Fruit fly (Drosophila melanogaster) whole organism, adult: ENCODE data around the gene eIF4E1.
A peak's percentile ranks its signal among the peaks of the same experiment; 100 is the strongest.

Source experiments
- CG11617 ChIP-seq: fragments of 200-800 bp; sonication (Bioruptor generic); optimal IDR thresholded peaks from 2 replicates; lab custom pipeline; 2017; ENCODE audit warnings: mild to moderate bottlenecking, missing biosample characterization, missing genetic modification reagents, missing genetic modification characterization
- CG12768 ChIP-seq: fragments of 200-800 bp; sonication (Bioruptor generic); optimal IDR thresholded peaks from 2 replicates; lab custom pipeline; 2017; ENCODE audit warnings: missing biosample characterization, missing genetic modification characterization, mild to moderate bottlenecking, moderate library complexity, missing genetic modification reagents
- CG14711 ChIP-seq: fragments of 200-800 bp; sonication (Bioruptor generic); optimal IDR thresholded peaks from 2 replicates; lab custom pipeline; 2018; ENCODE audit warnings: missing biosample characterization, mild to moderate bottlenecking, missing genetic modification characterization, moderate library complexity
- CG1620 ChIP-seq: fragments of 200-800 bp; sonication (Bioruptor generic); optimal IDR thresholded peaks from 2 replicates; lab custom pipeline; 2016; ENCODE audit warnings: missing biosample characterization, missing genetic modification characterization
- CG33017 ChIP-seq: fragments of 200-800 bp; sonication (Bioruptor generic); optimal IDR thresholded peaks from 2 replicates; lab custom pipeline; 2018; ENCODE audit warnings: missing biosample characterization, mild to moderate bottlenecking, missing genetic modification characterization, moderate library complexity
- CG5204 ChIP-seq: fragments of 200-800 bp; sonication (Bioruptor generic); optimal IDR thresholded peaks from 2 replicates; lab custom pipeline; 2016; ENCODE audit warnings: missing biosample characterization, missing genetic modification characterization
- CG7045 ChIP-seq: fragments of 200-800 bp; sonication (Bioruptor generic); optimal IDR thresholded peaks from 2 replicates; lab custom pipeline; 2017; ENCODE audit warnings: missing biosample characterization, mild to moderate bottlenecking, missing genetic modification characterization
- CG7101 ChIP-seq: fragments of 200-800 bp; sonication (Bioruptor generic); optimal IDR thresholded peaks from 2 replicates; lab custom pipeline; 2018; ENCODE audit warnings: missing biosample characterization, mild to moderate bottlenecking, missing genetic modification characterization, moderate library complexity
- Clk ChIP-seq: fragments of 200-800 bp; sonication (Bioruptor generic); optimal IDR thresholded peaks from 2 replicates; lab custom pipeline; 2017; ENCODE audit warnings: missing biosample characterization, missing genetic modification characterization
- Crg-1 ChIP-seq: fragments of 200-800 bp; sonication (Bioruptor generic); optimal IDR thresholded peaks from 2 replicates; lab custom pipeline; 2016; ENCODE audit warnings: missing biosample characterization, missing genetic modification characterization
- Hr96 ChIP-seq: fragments of 200-800 bp; sonication (Bioruptor generic); optimal IDR thresholded peaks from 2 replicates; lab custom pipeline; 2016; ENCODE audit warnings: missing biosample characterization, missing genetic modification characterization
- Mnt ChIP-seq: fragments of 200-800 bp; sonication (Bioruptor generic); optimal IDR thresholded peaks from 2 replicates; lab custom pipeline; 2016; ENCODE audit warnings: missing biosample characterization, mild to moderate bottlenecking, missing genetic modification characterization
- bab1 ChIP-seq: fragments of 200-800 bp; sonication (Bioruptor generic); optimal IDR thresholded peaks from 3 replicates; lab custom pipeline; 2019; ENCODE audit warnings: missing biosample characterization, mild to moderate bottlenecking, missing genetic modification characterization, moderate library complexity
- cic ChIP-seq: fragments of 200-800 bp; sonication (Bioruptor generic); optimal IDR thresholded peaks from 2 replicates; lab custom pipeline; 2017; ENCODE audit warnings: missing biosample characterization, mild to moderate bottlenecking, missing genetic modification characterization, moderate library complexity
- cnc ChIP-seq, 2 experiments: fragments of >200 bp; optimal IDR thresholded peaks; 2 replicates each; lab custom pipeline; 2017
- kay ChIP-seq: fragments of 200-800 bp; sonication (Bioruptor generic); peaks from one replicate; lab custom pipeline; 2016; ENCODE audit warnings: missing biosample characterization, missing genetic modification characterization, borderline replicate concordance
- ovo ChIP-seq: fragments of 200-800 bp; sonication (Bioruptor generic); optimal IDR thresholded peaks from 2 replicates; lab custom pipeline; 2016; ENCODE audit warnings: missing biosample characterization, missing genetic modification characterization
- pad ChIP-seq: fragments of 200-800 bp; sonication (Bioruptor generic); optimal IDR thresholded peaks from 3 replicates; lab custom pipeline; 2017; ENCODE audit warnings: missing biosample characterization, missing genetic modification characterization, mild to moderate bottlenecking, moderate library complexity, missing genetic modification reagents
- tj ChIP-seq: fragments of 200-800 bp; sonication (Bioruptor generic); optimal IDR thresholded peaks from 3 replicates; lab custom pipeline; 2017; ENCODE audit warnings: missing biosample characterization, mild to moderate bottlenecking, missing genetic modification characterization, moderate library complexity
- toe ChIP-seq: fragments of 200-800 bp; sonication (Bioruptor generic); optimal IDR thresholded peaks from 2 replicates; lab custom pipeline; 2016; ENCODE audit warnings: missing biosample characterization, missing genetic modification characterization

The eIF4E1 gene

DNA sequence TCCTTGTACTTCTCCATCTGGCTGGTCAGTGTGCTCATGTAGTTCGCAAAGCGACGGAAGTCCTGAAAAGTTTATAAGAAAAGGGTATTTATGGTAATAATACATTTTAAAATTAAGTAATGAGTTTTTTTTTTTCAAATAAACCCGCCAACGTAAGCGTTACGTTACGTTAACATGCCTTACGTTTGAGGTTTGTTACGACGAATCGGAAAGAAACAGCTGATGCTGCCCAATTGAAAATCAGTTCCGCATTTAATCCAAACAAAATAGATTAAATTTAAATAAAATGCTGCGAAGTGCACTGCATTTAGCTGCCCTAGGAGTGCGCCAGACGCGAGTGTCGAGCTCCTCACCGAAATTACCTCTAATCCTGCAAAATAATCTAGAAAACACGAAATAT lies 38.1 kb downstream of the eIF4E1 start, which contains the start of gene mRRF1:
TSS of gene mRRF1 (plus strand) at position 220 of the 400 bp plus-strand sequence.
- TF ChIP-seq Mnt (GFP tag; lab: Kevin White, UChicago) = no peak
- TF ChIP-seq CG7045 (GFP tag; lab: Kevin White, UChicago) = no peak
- no peak for TF ChIP-seq CG7101 (tag; lab: Kevin White, UChicago)
- no peak for TF ChIP-seq Crg-1 (GFP tag; lab: Kevin White, UChicago)
- no peak for TF ChIP-seq CG12768 (GFP tag; lab: Kevin White, UChicago)
- TF ChIP-seq Clk (GFP tag; lab: Kevin White, UChicago) = no peak
- no peak for TF ChIP-seq CG33017 (tag; lab: Kevin White, UChicago)
- TF ChIP-seq tj = peak; percentile 38
- no peak for TF ChIP-seq CG11617
- TF ChIP-seq ovo (GFP tag; lab: Kevin White, UChicago) = no peak
- no peak for TF ChIP-seq CG1620
- TF ChIP-seq CG14711 = no peak
- TF ChIP-seq CG5204 (GFP tag; lab: Kevin White, UChicago) = no peak
- TF ChIP-seq bab1 (GFP tag; lab: Kevin White, UChicago) = peak; percentile 7
- no peak for TF ChIP-seq cnc (optimal IDR thresholded peaks at IDR 0.05; lab: Kevin White, UChicago)
- TF ChIP-seq pad (GFP tag; lab: Kevin White, UChicago) = no peak
- TF ChIP-seq toe (GFP tag; lab: Kevin White, UChicago) = no peak
- no peak for TF ChIP-seq Hr96 (GFP tag; lab: Kevin White, UChicago)
- TF ChIP-seq kay (GFP tag; lab: Kevin White, UChicago) = peak; percentile 27
- TF ChIP-seq cic = no peak

DNA sequence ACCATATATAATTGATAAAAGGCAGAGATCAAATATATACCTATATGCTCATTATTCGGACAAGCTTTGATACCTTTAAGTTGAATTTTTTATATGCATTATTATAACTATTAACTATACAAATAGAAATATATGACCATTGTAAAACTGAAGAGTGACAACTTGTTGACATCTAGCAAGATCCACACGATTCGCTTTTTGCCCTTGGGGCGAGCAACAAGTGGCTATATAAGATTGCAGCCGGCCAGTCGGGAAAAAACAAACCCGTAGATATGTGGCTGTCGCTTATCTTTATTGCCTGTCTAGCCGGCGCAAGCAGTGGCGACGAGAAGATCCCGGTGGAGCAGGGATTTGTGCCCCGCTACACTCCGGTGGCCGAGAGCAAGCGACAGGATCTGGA lies 40.4 kb downstream of the eIF4E1 start, which contains the start of gene CG34456:
TSS of gene CG34456 (plus strand) at position 215 of the 400 bp plus-strand sequence.
- peak; percentile 60 for TF ChIP-seq CG12768 (GFP tag; lab: Kevin White, UChicago)
- TF ChIP-seq CG7101 (tag; lab: Kevin White, UChicago) = peak; percentile 42
- peak; percentile 79 for TF ChIP-seq CG33017 (tag; lab: Kevin White, UChicago)
- no peak for TF ChIP-seq Clk (GFP tag; lab: Kevin White, UChicago)
- TF ChIP-seq kay (GFP tag; lab: Kevin White, UChicago) = peak; percentile 94
- peak; percentile 88 for TF ChIP-seq cic
- peak; percentile 55 for TF ChIP-seq CG7045 (GFP tag; lab: Kevin White, UChicago)
- TF ChIP-seq CG11617 = peak; percentile 30
- no peak for TF ChIP-seq Crg-1 (GFP tag; lab: Kevin White, UChicago)
- TF ChIP-seq tj = no peak

DNA sequence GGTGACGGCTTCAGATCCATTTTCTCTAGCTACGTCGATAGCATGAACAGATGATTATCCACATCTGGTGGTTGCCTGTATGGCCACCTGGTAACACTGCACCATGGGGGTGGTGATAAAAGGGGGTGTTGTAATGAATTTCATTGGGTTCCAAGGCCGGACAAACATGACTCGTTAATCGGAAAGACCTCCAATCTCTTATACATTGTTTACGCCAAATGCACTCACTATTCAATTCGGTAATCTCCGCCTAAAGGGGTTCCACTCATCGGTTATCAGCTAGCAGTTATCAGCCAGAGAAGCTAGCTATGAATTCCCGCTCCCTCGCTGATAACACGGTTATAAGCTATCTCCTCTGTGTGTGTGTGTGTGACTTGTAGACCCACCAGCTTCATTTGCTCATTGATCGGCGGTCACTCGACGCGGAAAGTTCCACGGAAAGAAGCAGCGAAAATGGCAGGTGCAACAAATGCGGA lies 42.0 kb downstream of the eIF4E1 start, which contains the start of gene Pdxk:
TSS of gene Pdxk (plus strand) at position 100 of the 476 bp plus-strand sequence.
- TF ChIP-seq cic (peak; percentile 94), toe (GFP tag; lab: Kevin White, UChicago) (peak; percentile 46), pad (GFP tag; lab: Kevin White, UChicago) (peak; percentile 50), tj (peak; percentile 35), Hr96 (GFP tag; lab: Kevin White, UChicago) (no peak), cnc (optimal IDR thresholded peaks at IDR 0.05; lab: Kevin White, UChicago) (peak in 1 of 2 experiments; percentile 3), ovo (GFP tag; lab: Kevin White, UChicago) (peak; percentile 21), Clk (GFP tag; lab: Kevin White, UChicago) (no peak), Mnt (GFP tag; lab: Kevin White, UChicago) (peak; percentile 41), CG33017 (tag; lab: Kevin White, UChicago) (peak; percentile 69), CG11617 (peak; percentile 51), CG7101 (tag; lab: Kevin White, UChicago) (peak; percentile 49), CG7045 (GFP tag; lab: Kevin White, UChicago) (peak; percentile 1), CG5204 (GFP tag; lab: Kevin White, UChicago) (no peak), CG1620 (no peak), CG14711 (peak; percentile 23), Crg-1 (GFP tag; lab: Kevin White, UChicago) (no peak), kay (GFP tag; lab: Kevin White, UChicago) (no peak), bab1 (GFP tag; lab: Kevin White, UChicago) (peak; percentile 39), CG12768 (GFP tag; lab: Kevin White, UChicago) (peak; percentile 18)

DNA sequence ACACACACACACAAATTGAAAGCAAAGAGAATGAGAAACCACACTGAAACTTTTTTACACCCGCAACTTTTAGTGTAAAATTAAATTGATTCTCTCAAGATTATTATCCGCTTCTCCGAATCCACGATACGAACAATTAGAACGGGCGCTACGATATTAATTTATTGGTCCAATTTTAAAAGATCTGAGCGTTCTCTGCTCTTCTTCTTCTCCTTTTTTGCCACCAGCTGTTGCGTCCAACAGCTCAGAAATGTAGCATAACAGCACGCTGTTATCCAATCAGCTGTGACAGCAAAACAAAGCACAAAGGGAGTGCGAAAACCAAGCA lies 43.6 kb downstream of the eIF4E1 start, which contains the start of the genes UGP and Svip:
TSS of gene UGP (minus strand) at position 223 of the 328 bp plus-strand sequence.
TSS of gene Svip (plus strand) at position 287 of the 328 bp plus-strand sequence.
- TF ChIP-seq tj (peak; percentile 30), CG7101 (tag; lab: Kevin White, UChicago) (peak; percentile 38), CG1620 (no peak), Hr96 (GFP tag; lab: Kevin White, UChicago) (no peak), Clk (GFP tag; lab: Kevin White, UChicago) (no peak), kay (GFP tag; lab: Kevin White, UChicago) (peak; percentile 76), CG12768 (GFP tag; lab: Kevin White, UChicago) (no peak), CG14711 (peak; percentile 63), cnc (optimal IDR thresholded peaks at IDR 0.05; lab: Kevin White, UChicago) (no peak), CG33017 (tag; lab: Kevin White, UChicago) (no peak), CG7045 (GFP tag; lab: Kevin White, UChicago) (peak; percentile 14), pad (GFP tag; lab: Kevin White, UChicago) (no peak), toe (GFP tag; lab: Kevin White, UChicago) (no peak), Mnt (GFP tag; lab: Kevin White, UChicago) (peak; percentile 49), CG5204 (GFP tag; lab: Kevin White, UChicago) (no peak), bab1 (GFP tag; lab: Kevin White, UChicago) (peak; percentile 65), CG11617 (peak; percentile 26), ovo (GFP tag; lab: Kevin White, UChicago) (no peak), Crg-1 (GFP tag; lab: Kevin White, UChicago) (no peak), cic (no peak)
